Fruit fly (Drosophila melanogaster) whole organism, embryonic: ENCODE measurements around the gene Fatp1.

Experiments used
- Adf1 ChIP-seq: fragments of 200-800 bp; sonication (Bioruptor generic); IDR thresholded peaks from 2 replicates; pipeline ENCODE4 v1.3.6; 2022; ENCODE audit warnings: missing biosample characterization, missing genetic modification characterization
- Asciz ChIP-seq: fragments of 200-800 bp; sonication (Bioruptor generic); optimal IDR thresholded peaks from 2 replicates; lab custom pipeline; 2017; ENCODE audit warnings: missing biosample characterization, mild to moderate bottlenecking, missing genetic modification characterization, missing genetic modification reagents
- Bteb2 ChIP-seq: fragments of 200-800 bp; sonication (Bioruptor generic); optimal IDR thresholded peaks from 2 replicates; lab custom pipeline; 2016; ENCODE audit warnings: missing biosample characterization, missing genetic modification characterization
- CG10321 ChIP-seq: fragments of 200-800 bp; sonication (Bioruptor generic); IDR thresholded peaks from 2 replicates; pipeline ENCODE4 v1.3.6; 2022; ENCODE audit warnings: missing biosample characterization, missing genetic modification characterization
- CG10959 ChIP-seq: fragments of 200-800 bp; sonication (Bioruptor generic); IDR thresholded peaks from 2 replicates; pipeline ENCODE4 v1.3.6; 2022; ENCODE audit warnings: missing biosample characterization, missing genetic modification characterization
- CG11247 ChIP-seq: fragments of 200-800 bp; sonication (Bioruptor generic); IDR thresholded peaks from 2 replicates; pipeline ENCODE4 v1.3.6; 2022; ENCODE audit warnings: missing biosample characterization, missing genetic modification characterization
- CG11398 ChIP-seq: fragments of 200-800 bp; sonication (Bioruptor generic); optimal IDR thresholded peaks from 2 replicates; lab custom pipeline; 2016; ENCODE audit warnings: missing biosample characterization, missing genetic modification characterization
- CG11456 ChIP-seq: fragments of 200-800 bp; sonication (Bioruptor generic); IDR thresholded peaks from 3 replicates; pipeline ENCODE4 v1.3.6; 2022; ENCODE audit warnings: missing biosample characterization, missing genetic modification characterization
- CG11695 ChIP-seq: fragments of 200-800 bp; sonication (Bioruptor generic); IDR thresholded peaks from 3 replicates; pipeline ENCODE4 v1.3.6; 2022; ENCODE audit warnings: missing biosample characterization, missing genetic modification characterization
- CG12219 ChIP-seq: fragments of 200-800 bp; sonication (Bioruptor generic); optimal IDR thresholded peaks from 3 replicates; lab custom pipeline; 2018; ENCODE audit warnings: missing biosample characterization, mild to moderate bottlenecking, missing genetic modification characterization
- CG13624 ChIP-seq: fragments of 200-800 bp; sonication (Bioruptor generic); optimal IDR thresholded peaks from 2 replicates; lab custom pipeline; 2016; ENCODE audit warnings: missing biosample characterization, missing genetic modification characterization
- CG16815 ChIP-seq: fragments of 200-800 bp; sonication (Bioruptor generic); optimal IDR thresholded peaks from 3 replicates; lab custom pipeline; 2017; ENCODE audit warnings: missing biosample characterization, mild to moderate bottlenecking, missing genetic modification characterization
- CG17328 ChIP-seq: fragments of 200-800 bp; sonication (Bioruptor generic); IDR thresholded peaks from 2 replicates; pipeline ENCODE4 v1.3.6; 2022; ENCODE audit warnings: missing biosample characterization, missing genetic modification characterization
- CG17612 ChIP-seq: fragments of 200-800 bp; sonication (Bioruptor generic); IDR thresholded peaks from 2 replicates; pipeline ENCODE4 v1.3.6; 2022; ENCODE audit warnings: missing biosample characterization, missing genetic modification characterization
- CG17829 ChIP-seq: fragments of 200-800 bp; optimal IDR thresholded peaks from 2 replicates; lab custom pipeline; 2019; ENCODE audit warnings: missing biosample characterization, mild to moderate bottlenecking, missing genetic modification characterization, moderate library complexity
- CG18619 ChIP-seq: fragments of 200-800 bp; sonication (Bioruptor generic); optimal IDR thresholded peaks from 3 replicates; lab custom pipeline; 2017; ENCODE audit warnings: missing biosample characterization, mild to moderate bottlenecking, missing genetic modification characterization
- CG18764 ChIP-seq: fragments of 200-800 bp; sonication (Bioruptor generic); optimal IDR thresholded peaks from 3 replicates; lab custom pipeline; 2016; ENCODE audit warnings: missing biosample characterization, missing genetic modification characterization
- CG2678 ChIP-seq: fragments of 200-800 bp; sonication (Bioruptor generic); optimal IDR thresholded peaks from 3 replicates; lab custom pipeline; 2019; ENCODE audit warnings: missing biosample characterization, mild to moderate bottlenecking, missing genetic modification characterization, moderate library complexity
- CG31365 ChIP-seq: fragments of 200-800 bp; sonication (Bioruptor generic); optimal IDR thresholded peaks from 2 replicates; lab custom pipeline; 2018; ENCODE audit warnings: missing biosample characterization, mild to moderate bottlenecking, missing genetic modification characterization
- CG3847 ChIP-seq: fragments of 200-800 bp; sonication (Bioruptor generic); IDR thresholded peaks from 2 replicates; pipeline ENCODE4 v1.3.6; 2022; ENCODE audit warnings: missing biosample characterization, missing genetic modification characterization
- CG3995 ChIP-seq: fragments of 200-800 bp; sonication (Bioruptor generic); optimal IDR thresholded peaks from 3 replicates; lab custom pipeline; 2016; ENCODE audit warnings: missing biosample characterization, missing genetic modification characterization
- CG4617 ChIP-seq: fragments of 200-800 bp; sonication (Bioruptor generic); optimal IDR thresholded peaks from 3 replicates; lab custom pipeline; 2016; ENCODE audit warnings: missing biosample characterization, missing genetic modification characterization, borderline replicate concordance
- CG8089 ChIP-seq: fragments of 200-800 bp; sonication (Bioruptor generic); optimal IDR thresholded peaks from 3 replicates; lab custom pipeline; 2016; ENCODE audit warnings: missing biosample characterization, missing genetic modification characterization
- CG8924 ChIP-seq: fragments of 200-800 bp; optimal IDR thresholded peaks from 3 replicates; lab custom pipeline; 2019; ENCODE audit warnings: missing biosample characterization, mild to moderate bottlenecking, missing genetic modification characterization, moderate library complexity
- CG9215 ChIP-seq: fragments of 200-800 bp; sonication (Bioruptor generic); IDR thresholded peaks from 2 replicates; pipeline ENCODE4 v1.3.6; 2022; ENCODE audit warnings: missing biosample characterization, missing genetic modification characterization
- CG9876 ChIP-seq: fragments of 200-800 bp; sonication (Bioruptor generic); optimal IDR thresholded peaks from 2 replicates; lab custom pipeline; 2016; ENCODE audit warnings: missing biosample characterization, missing genetic modification characterization
- Gsc ChIP-seq: fragments of 200-800 bp; sonication (Bioruptor generic); IDR thresholded peaks from 2 replicates; pipeline ENCODE4 v1.3.6; 2022; ENCODE audit warnings: missing biosample characterization, missing genetic modification characterization
- Meics ChIP-seq: fragments of 200-800 bp; sonication (Bioruptor generic); optimal IDR thresholded peaks from 2 replicates; lab custom pipeline; 2017; ENCODE audit warnings: missing biosample characterization, mild to moderate bottlenecking, missing genetic modification characterization
- NFAT ChIP-seq: fragments of 200-800 bp; sonication (Bioruptor generic); IDR thresholded peaks from 2 replicates; pipeline ENCODE4 v1.3.6; 2022; ENCODE audit warnings: missing biosample characterization, missing genetic modification characterization
- PHDP ChIP-seq: fragments of 200-800 bp; sonication (Bioruptor generic); optimal IDR thresholded peaks from 3 replicates; lab custom pipeline; 2018; ENCODE audit warnings: missing biosample characterization, mild to moderate bottlenecking, missing genetic modification characterization, moderate library complexity
- Ravus ChIP-seq: fragments of 200-800 bp; sonication (Bioruptor generic); IDR thresholded peaks from 2 replicates; pipeline ENCODE4 v1.3.6; 2022; ENCODE audit warnings: missing biosample characterization, missing genetic modification characterization
- Rx ChIP-seq: fragments of 200-800 bp; sonication (Bioruptor generic); IDR thresholded peaks from 2 replicates; pipeline ENCODE4 v1.3.6; 2022; ENCODE audit warnings: missing biosample characterization, missing genetic modification characterization
- Ssrp ChIP-seq: fragments of 200-800 bp; sonication (Bioruptor generic); optimal IDR thresholded peaks from 2 replicates; lab custom pipeline; 2018; ENCODE audit warnings: missing biosample characterization, mild to moderate bottlenecking, missing genetic modification characterization, moderate library complexity
- Trl ChIP-seq, 3 experiments: fragments of >200 bp in 2 of 3; fragments of 200-800 bp in 1 of 3; sonication (Bioruptor generic) in 1 of 3; optimal IDR thresholded peaks; 2 replicates in 1 of 3; 3 replicates in 2 of 3; lab custom pipeline; 2016 to 2017; ENCODE audit warnings: missing biosample characterization in 1 of 3, missing genetic modification characterization in 1 of 3
- YL-1 ChIP-seq: fragments of 200-800 bp; sonication (Bioruptor generic); optimal IDR thresholded peaks from 3 replicates; lab custom pipeline; 2017; ENCODE audit warnings: missing biosample characterization, mild to moderate bottlenecking, missing genetic modification characterization
- ab ChIP-seq: fragments of 200-800 bp; sonication (Bioruptor generic); optimal IDR thresholded peaks from 2 replicates; lab custom pipeline; 2016; ENCODE audit warnings: missing biosample characterization, missing genetic modification characterization
- ato ChIP-seq: fragments of 200-800 bp; sonication (Bioruptor generic); IDR thresholded peaks from 2 replicates; pipeline ENCODE4 v1.3.6; 2022; ENCODE audit warnings: missing biosample characterization, missing genetic modification characterization; ENCODE audit not compliant: partially characterized antibody
- bsh ChIP-seq, 2 experiments: fragments of 200-800 bp; sonication (Bioruptor generic); optimal IDR thresholded peaks; 2 replicates each; lab custom pipeline; 2017 to 2018; ENCODE audit warnings: mild to moderate bottlenecking in 2 of 2, missing biosample characterization in 2 of 2, missing genetic modification characterization in 2 of 2, moderate library complexity in 1 of 2
- cato ChIP-seq: fragments of 200-800 bp; sonication (Bioruptor generic); optimal IDR thresholded peaks from 2 replicates; lab custom pipeline; 2016; ENCODE audit warnings: missing biosample characterization, missing genetic modification characterization, borderline replicate concordance
- chinmo ChIP-seq: fragments of 200-800 bp; sonication (Bioruptor generic); IDR thresholded peaks from 4 replicates; pipeline ENCODE4 v1.3.6; 2022; ENCODE audit warnings: missing biosample characterization, missing genetic modification characterization; ENCODE audit not compliant: partially characterized antibody
- ci ChIP-seq: fragments of 200-800 bp; sonication (Bioruptor generic); IDR thresholded peaks from 3 replicates; pipeline ENCODE4 v1.3.6; 2022; ENCODE audit warnings: missing biosample characterization, missing genetic modification characterization
- cwo ChIP-seq: fragments of 200-800 bp; sonication (Bioruptor generic); optimal IDR thresholded peaks from 3 replicates; lab custom pipeline; 2017; ENCODE audit warnings: missing biosample characterization, missing genetic modification characterization, mild to moderate bottlenecking, moderate library complexity, missing genetic modification reagents
- danr ChIP-seq: fragments of 200-800 bp; sonication (Bioruptor generic); IDR thresholded peaks from 2 replicates; pipeline ENCODE4 v1.3.6; 2022; ENCODE audit warnings: missing biosample characterization, missing genetic modification characterization
- inv ChIP-seq: fragments of 200-800 bp; sonication (Bioruptor generic); IDR thresholded peaks from 2 replicates; pipeline ENCODE4 v1.3.6; 2022; ENCODE audit warnings: missing biosample characterization, missing genetic modification characterization; ENCODE audit not compliant: partially characterized antibody
- kni ChIP-seq: fragments of 200-800 bp; sonication (Bioruptor generic); optimal IDR thresholded peaks from 3 replicates; lab custom pipeline; 2017; ENCODE audit warnings: mild to moderate bottlenecking, missing biosample characterization, missing genetic modification reagents, missing genetic modification characterization
- lmd ChIP-seq: fragments of 200-800 bp; sonication (Bioruptor generic); IDR thresholded peaks from 2 replicates; pipeline ENCODE4 v1.3.6; 2022; ENCODE audit warnings: missing biosample characterization, missing genetic modification characterization
- oc ChIP-seq: fragments of 200-800 bp; sonication (Bioruptor generic); optimal IDR thresholded peaks from 2 replicates; lab custom pipeline; 2018; ENCODE audit warnings: missing biosample characterization, mild to moderate bottlenecking, missing genetic modification characterization, moderate library complexity
- ranshi ChIP-seq: fragments of 200-800 bp; sonication (Bioruptor generic); IDR thresholded peaks from 2 replicates; pipeline ENCODE4 v1.3.6; 2022; ENCODE audit warnings: missing biosample characterization, missing genetic modification characterization
- repo ChIP-seq: fragments of 200-800 bp; sonication (Bioruptor generic); optimal IDR thresholded peaks from 2 replicates; lab custom pipeline; 2016; ENCODE audit warnings: missing biosample characterization, missing genetic modification characterization
- zen2 ChIP-seq: fragments of 200-800 bp; sonication (Bioruptor generic); IDR thresholded peaks from 3 replicates; pipeline ENCODE4 v1.3.6; 2022; ENCODE audit warnings: missing biosample characterization, missing genetic modification characterization; ENCODE audit not compliant: partially characterized antibody

Fatp1 gene

dm6 chr2L:10553692-10554091 is 36.7 kb upstream of the Fatp1 start (continued):
- TF ChIP-seq ato (no peak), CG17328 (GFP tag; lab: Robert Waterston, UW) (no peak), CG16815 (no peak), chinmo (GFP tag; lab: Robert Waterston, UW) (0 out of 4 replicates have a peak, but pooled peaks have one; percentile 17), Ravus (GFP tag; lab: Robert Waterston, UW) (no peak), CG9215 (GFP tag; lab: Robert Waterston, UW) (no peak), CG2678 (no peak), bsh (GFP tag; optimal IDR thresholded peaks at IDR 0.05; lab: Kevin White, UChicago) (no peak), CG18619 (no peak), CG17612 (GFP tag; lab: Robert Waterston, UW) (no peak), CG8089 (GFP tag; lab: Kevin White, UChicago) (no peak), Bteb2 (GFP tag; lab: Kevin White, UChicago) (no peak), CG3995 (GFP tag; lab: Kevin White, UChicago) (no peak), CG11398 (GFP tag; lab: Kevin White, UChicago) (no peak), CG8924 (tag; lab: Kevin White, UChicago) (no peak), CG9876 (GFP tag; lab: Kevin White, UChicago) (no peak), Rx (GFP tag; lab: Robert Waterston, UW) (no peak), Ssrp (no peak), Trl (optimal IDR thresholded peaks at IDR 0.05; lab: Kevin White, UChicago) (no peak), Trl (GFP tag; optimal IDR thresholded peaks at IDR 0.05; lab: Kevin White, UChicago) (no peak)

- TF ChIP-seq cwo (GFP tag; lab: Kevin White, UChicago) (no peak), CG12219 (GFP tag; lab: Kevin White, UChicago) (peak; percentile 27), Adf1 (GFP tag; lab: Robert Waterston, UW) (no peak), CG3847 (GFP tag; lab: Robert Waterston, UW) (0 out of 2 replicates have a peak, but pooled peaks have one; percentile 17), Bteb2 (GFP tag; lab: Kevin White, UChicago) (no peak), CG11247 (GFP tag; lab: Robert Waterston, UW) (no peak), ranshi (GFP tag; lab: Robert Waterston, UW) (peak; percentile 49; the same call in 1 of the 2 replicates), CG11456 (no peak), CG18764 (GFP tag; lab: Kevin White, UChicago) (peak; percentile 15), CG4617 (GFP tag; lab: Kevin White, UChicago) (no peak), CG11695 (0 out of 3 replicates have a peak, but pooled peaks have one; percentile 35), zen2 (GFP tag; lab: Robert Waterston, UW) (no peak), CG9215 (GFP tag; lab: Robert Waterston, UW) (no peak), CG10321 (GFP tag; lab: Robert Waterston, UW) (peak; percentile 42; the same call in 1 of the 2 replicates), kni (peak; percentile 17), CG13624 (GFP tag; lab: Kevin White, UChicago) (no peak), oc (tag; lab: Kevin White, UChicago) (no peak), NFAT (GFP tag; lab: Robert Waterston, UW) (no peak), inv (GFP tag; lab: Robert Waterston, UW) (no peak), CG31365 (tag; lab: Kevin White, UChicago) (no peak), PHDP (peak; percentile 49), CG17612 (GFP tag; lab: Robert Waterston, UW) (no peak), Asciz (GFP tag; lab: Kevin White, UChicago) (peak; percentile 22), Meics (GFP tag; lab: Kevin White, UChicago) (peak; percentile 24), cato (no peak), CG17829 (no peak), ab (no peak), CG10959 (GFP tag; lab: Robert Waterston, UW) (no peak), danr (GFP tag; lab: Robert Waterston, UW) (no peak), YL-1 (GFP tag; lab: Kevin White, UChicago) (no peak), ci (peak; percentile 38; the same call in 1 of the 3 replicates), repo (GFP tag; lab: Kevin White, UChicago) (no peak), Gsc (GFP tag; lab: Robert Waterston, UW) (no peak), lmd (GFP tag; lab: Robert Waterston, UW) (no peak)
Observed at dm6 chr2L:10552807-10553206, 35.8 kb upstream of the Fatp1 start.
